Worm (Caenorhabditis elegans): Measurements from ENCODE around the gene cdh-12.

Gene cdh-12

DNA sequence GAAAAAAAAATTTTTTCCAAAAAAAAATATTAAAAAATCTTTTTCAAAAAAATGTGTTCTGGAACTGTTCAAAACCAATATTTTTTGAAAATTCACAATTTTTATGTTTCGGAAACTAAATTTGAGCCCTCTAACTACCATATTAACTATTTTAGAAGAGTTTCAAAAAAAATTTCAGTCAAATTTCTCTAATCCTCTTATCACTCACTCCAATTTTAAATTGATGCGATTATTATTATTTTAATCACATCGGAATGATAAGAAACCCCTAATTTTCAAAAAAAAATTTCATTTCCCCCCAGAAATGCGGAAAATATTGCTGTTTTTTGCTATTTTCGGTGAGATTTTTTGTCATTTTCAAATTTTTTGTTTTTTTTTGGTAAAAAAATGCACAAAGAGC is 29.9 kb downstream of the cdh-12 start, which contains the start of gene nspg-8:
Gene nspg-8 (plus strand): TSS at position 301 of the 400 bp plus-strand sequence.
- TF ChIP-seq vab-15 (tag; optimal IDR thresholded peaks at IDR 0.05): no peak
- no peak for TF ChIP-seq egl-13 (tag; optimal IDR thresholded peaks at IDR 0.05)
- no peak for TF ChIP-seq snu-23 (GFP tag; optimal IDR thresholded peaks at IDR 0.05)

DNA sequence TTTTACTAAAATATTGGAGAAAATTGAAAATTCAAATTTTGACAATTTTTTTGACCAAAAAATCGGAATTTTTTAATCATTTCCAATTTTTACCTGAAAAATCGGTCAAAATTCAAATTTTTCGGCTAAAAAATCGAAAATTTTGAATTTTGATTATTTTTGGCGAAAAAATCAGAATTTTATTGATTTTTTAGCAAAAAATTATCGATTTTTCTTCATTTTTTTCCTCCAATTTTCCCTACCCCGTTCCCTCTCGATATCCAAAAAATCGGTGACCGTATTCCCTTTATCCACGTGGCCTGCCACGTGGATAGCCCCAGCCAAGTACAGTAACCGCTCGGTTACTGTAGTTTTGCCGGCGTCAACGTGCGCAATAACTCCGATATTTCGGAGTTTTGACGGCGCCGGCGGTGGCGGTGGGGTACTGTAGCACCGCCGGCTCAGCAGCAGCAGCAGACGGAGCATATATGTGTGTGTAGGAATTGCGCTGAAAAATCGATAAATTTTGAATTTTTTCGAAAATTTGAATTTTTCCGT is 41.5 kb downstream of the cdh-12 start, which contains the start of gene Y119D3B.14:
Gene Y119D3B.14 (minus strand): TSS at position 487 of the 537 bp plus-strand sequence.
- no peak for TF ChIP-seq efl-3 (GFP tag; optimal IDR thresholded peaks at IDR 0.05)
- TF ChIP-seq unc-98 (GFP tag; IDR thresholded peaks at IDR 0.05): no peak
- no peak for TF ChIP-seq nhr-76 (tag; optimal IDR thresholded peaks at IDR 0.05)
- TF ChIP-seq unc-62 (GFP tag; optimal IDR thresholded peaks at IDR 0.05): no peak
- TF ChIP-seq dpl-1 (GFP tag; optimal IDR thresholded peaks at IDR 0.05): no peak
- TF ChIP-seq ztf-4 (tag; optimal IDR thresholded peaks at IDR 0.05): no peak
- TF ChIP-seq aly-2 (tag; optimal IDR thresholded peaks at IDR 0.05): no peak
- no peak for TF ChIP-seq nhr-85 (tag)
- TF ChIP-seq ets-5 (GFP tag; IDR thresholded peaks at IDR 0.05): no peak
- TF ChIP-seq xbp-1 (tag; optimal IDR thresholded peaks at IDR 0.05): no peak
- TF ChIP-seq mef-2 (tag; optimal IDR thresholded peaks at IDR 0.05): no peak
- TF ChIP-seq blmp-1 (tag; optimal IDR thresholded peaks at IDR 0.05): no peak
- no peak for TF ChIP-seq hlh-4 (tag; optimal IDR thresholded peaks at IDR 0.05)
- no peak for TF ChIP-seq nhr-20 (tag; optimal IDR thresholded peaks at IDR 0.05)

DNA sequence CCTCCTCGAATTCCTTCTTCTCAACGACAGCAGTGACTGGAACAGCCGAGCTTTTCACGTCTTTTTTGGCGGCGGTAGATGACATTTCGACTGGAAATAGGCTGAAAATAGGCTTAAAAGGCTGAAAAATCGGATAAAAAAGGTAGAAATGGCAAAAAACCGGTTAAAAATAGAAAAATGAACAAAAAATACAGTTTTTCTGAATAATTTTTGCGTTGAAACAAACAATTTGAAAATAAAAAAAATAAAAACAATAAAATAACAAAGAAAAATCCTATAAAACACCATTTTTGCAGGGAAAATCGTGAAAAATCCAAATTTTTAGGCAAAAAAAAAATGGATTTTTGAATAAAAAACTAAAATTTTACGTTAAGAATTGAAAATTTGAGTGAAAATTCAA is 44.3 kb downstream of the cdh-12 start, which contains the start of gene dss-1:
Gene dss-1 (minus strand): TSS at position 101 of the 400 bp plus-strand sequence.
- TF ChIP-seq lir-3 (tag; optimal IDR thresholded peaks at IDR 0.05; ENCODE audit: poor library complexity) (no peak), lin-15B (tag; optimal IDR thresholded peaks at IDR 0.05) (no peak), nhr-90 (tag; optimal IDR thresholded peaks at IDR 0.05; ENCODE audit: poor library complexity) (no peak), sup-37 (GFP tag; optimal IDR thresholded peaks at IDR 0.05) (no peak), lin-14 (GFP tag; optimal IDR thresholded peaks at IDR 0.05) (no peak), unc-130 (tag; optimal IDR thresholded peaks at IDR 0.05) (no peak), ceh-90 (tag; optimal IDR thresholded peaks at IDR 0.05) (no peak), nhr-84 (tag; optimal IDR thresholded peaks at IDR 0.05) (no peak), pax-3 (tag; optimal IDR thresholded peaks at IDR 0.05) (no peak), lsy-2 (tag; optimal IDR thresholded peaks at IDR 0.05) (no peak), zag-1 (tag; optimal IDR thresholded peaks at IDR 0.05) (no peak), irx-1 (tag; optimal IDR thresholded peaks at IDR 0.05) (no peak), nhr-28 (tag; optimal IDR thresholded peaks at IDR 0.05) (no peak), nhr-71 (tag; optimal IDR thresholded peaks at IDR 0.05) (no peak), dpl-1 (GFP tag; optimal IDR thresholded peaks at IDR 0.05) (no peak), sptf-1 (tag; optimal IDR thresholded peaks at IDR 0.05) (no peak), blmp-1 (tag; optimal IDR thresholded peaks at IDR 0.05) (no peak)

DNA sequence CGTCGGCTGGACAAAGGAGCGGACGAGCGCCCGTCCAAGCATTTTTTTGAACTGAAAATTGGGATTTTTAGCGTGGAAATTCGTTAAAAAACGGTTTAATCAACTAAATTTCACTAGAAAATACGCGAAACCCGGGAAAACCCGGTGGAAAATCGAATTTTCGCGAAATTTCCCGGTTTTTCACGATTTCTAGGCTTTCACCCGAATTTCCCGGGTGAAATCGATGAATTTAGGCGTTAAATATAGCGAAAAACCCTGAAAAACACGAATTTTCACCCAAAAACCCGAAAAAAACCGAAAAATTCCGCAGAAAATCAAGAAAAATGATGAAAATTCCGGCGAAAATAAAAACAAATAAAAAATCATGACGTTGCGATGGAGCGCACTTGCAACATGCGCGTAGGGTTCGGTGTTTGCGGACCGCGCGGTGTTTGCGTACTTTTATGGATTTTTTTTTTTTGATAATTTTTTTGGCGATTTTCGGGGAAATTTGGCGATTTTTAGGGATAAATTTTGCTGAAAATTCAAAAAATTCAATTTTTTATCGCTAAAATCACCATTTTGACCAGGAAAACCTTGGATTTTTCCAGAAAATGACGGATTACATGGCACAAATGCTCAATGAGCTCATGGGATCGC is 50.2 kb downstream of the cdh-12 start, which contains the start of the genes mrpl-45 and Y119D3B.12:
Gene mrpl-45 (minus strand): TSS at position 51 of the 639 bp plus-strand sequence.
Gene Y119D3B.12 (plus strand): TSS at position 589 of the 639 bp plus-strand sequence.
- TF ChIP-seq tbx-2 (tag; optimal IDR thresholded peaks at IDR 0.05): peak; percentile 82
- no peak for TF ChIP-seq hpl-2 (GFP tag; optimal IDR thresholded peaks at IDR 0.05)
- no peak for TF ChIP-seq Y116A8C.19 (tag; optimal IDR thresholded peaks at IDR 0.05; ENCODE audit: borderline replicate concordance)
- no peak for TF ChIP-seq nhr-12 (tag; optimal IDR thresholded peaks at IDR 0.05)
- peak; percentile 54 for TF ChIP-seq sox-4 (tag; optimal IDR thresholded peaks at IDR 0.05)
- TF ChIP-seq fkh-8 (tag; optimal IDR thresholded peaks at IDR 0.05): peak; percentile 46
- peak; percentile 40; the same call in 1 of the 2 replicates for TF ChIP-seq unc-98 (GFP tag; IDR thresholded peaks at IDR 0.05)
- TF ChIP-seq C16A3.4 (tag; optimal IDR thresholded peaks at IDR 0.05): peak; percentile 72
- TF ChIP-seq snpc-4 (tag; optimal IDR thresholded peaks at IDR 0.05): peak; percentile 50
- peak; percentile 86 for TF ChIP-seq efl-1 (optimal IDR thresholded peaks at IDR 0.05)
- TF ChIP-seq efl-1 (GFP tag; optimal IDR thresholded peaks at IDR 0.05 in 1 of 2): peak; percentile 85 to 98
- peak; percentile 78 to 85 (median 85) for TF ChIP-seq dpl-1 (GFP tag; optimal IDR thresholded peaks at IDR 0.05)
- TF ChIP-seq ama-1 (optimal IDR thresholded peaks at IDR 0.05): no peak
- peak; percentile 75 for TF ChIP-seq lin-39 (tag; optimal IDR thresholded peaks at IDR 0.05)
- no peak for TF ChIP-seq nhr-20 (tag; optimal IDR thresholded peaks at IDR 0.05)
- no peak for TF ChIP-seq nhr-76 (tag; optimal IDR thresholded peaks at IDR 0.05)
- TF ChIP-seq zag-1 (tag; optimal IDR thresholded peaks at IDR 0.05): no peak
- no peak for TF ChIP-seq lir-3 (tag; optimal IDR thresholded peaks at IDR 0.05; ENCODE audit: poor library complexity)
- TF ChIP-seq elt-3 (tag; optimal IDR thresholded peaks at IDR 0.05): peak in 2 of 6 experiments; percentile 67 to 79
- TF ChIP-seq sptf-1 (tag; optimal IDR thresholded peaks at IDR 0.05): no peak
- TF ChIP-seq pag-3 (tag; optimal IDR thresholded peaks at IDR 0.05; ENCODE audit: borderline replicate concordance, insufficient read depth): no peak
- TF ChIP-seq fkh-10 (GFP tag; optimal IDR thresholded peaks at IDR 0.05): peak; percentile 69
- TF ChIP-seq sup-37 (GFP tag; optimal IDR thresholded peaks at IDR 0.05): peak; percentile 50
